Worm (Caenorhabditis elegans) whole organism, young adult: ENCODE measurements around the gene C09B9.1.

Experiments
- B0261.1 ChIP-seq: sonication (generic microtip); optimal IDR thresholded peaks from 2 replicates; lab custom pipeline; 2016; ENCODE audit warnings: mild to moderate bottlenecking, missing genetic modification characterization, moderate library complexity, missing compliant biosample characterization
- B0336.3 ChIP-seq: fragments of 200-800 bp; sonication (Bioruptor generic); IDR thresholded peaks from 2 replicates; pipeline ENCODE4 v1.3.6; 2022; ENCODE audit warnings: missing genetic modification characterization, missing compliant biosample characterization
- C17E4.6 ChIP-seq: fragments of 200-800 bp; sonication (Bioruptor generic); IDR thresholded peaks from 2 replicates; pipeline ENCODE4 v1.3.6; 2022; ENCODE audit warnings: missing genetic modification reagents, missing genetic modification characterization, missing compliant biosample characterization
- D2030.7 ChIP-seq: fragments of 200-800 bp; sonication (Bioruptor generic); IDR thresholded peaks from 2 replicates; pipeline ENCODE4 v1.3.6; 2022; ENCODE audit warnings: missing genetic modification reagents, missing genetic modification characterization, missing compliant biosample characterization
- F10E7.11 ChIP-seq: sonication (generic microtip); optimal IDR thresholded peaks from 2 replicates; lab custom pipeline; 2017; ENCODE audit warnings: mild to moderate bottlenecking, missing genetic modification characterization, moderate library complexity, missing compliant biosample characterization
- F22D6.2 ChIP-seq: sonication (generic microtip); optimal IDR thresholded peaks from 2 replicates; lab custom pipeline; 2016; ENCODE audit warnings: mild to moderate bottlenecking, missing genetic modification characterization, missing compliant biosample characterization
- F23B12.7 ChIP-seq: sonication (generic microtip); optimal IDR thresholded peaks from 2 replicates; lab custom pipeline; 2017; ENCODE audit warnings: missing genetic modification characterization, mild to moderate bottlenecking, missing compliant biosample characterization, antibody characterized with exemption, moderate library complexity; ENCODE audit not compliant: insufficient read depth
- F55B11.4 ChIP-seq: sonication (generic microtip); optimal IDR thresholded peaks from 2 replicates; lab custom pipeline; 2016; ENCODE audit warnings: missing compliant biosample characterization, missing genetic modification characterization, borderline replicate concordance; ENCODE audit not compliant: insufficient read depth
- K12H6.12 ChIP-seq: fragments of 200-800 bp; sonication (Bioruptor generic); optimal IDR thresholded peaks from 2 replicates; lab custom pipeline; 2018; ENCODE audit warnings: mild to moderate bottlenecking, missing genetic modification characterization, missing compliant biosample characterization
- ZK185.1 ChIP-seq: sonication (generic microtip); optimal IDR thresholded peaks from 2 replicates; lab custom pipeline; 2016; ENCODE audit warnings: mild to moderate bottlenecking, missing genetic modification characterization, missing compliant biosample characterization; ENCODE audit not compliant: poor library complexity, severe bottlenecking
- ama-1 ChIP-seq, 3 experiments: fragments of 150-350 bp in 1 of 3; sonication (generic microtip) in 2 of 3; optimal IDR thresholded peaks; 2 replicates each; lab custom pipeline; 2014 to 2018; ENCODE audit warnings: missing biosample characterization in 2 of 3, missing genetic modification characterization in 2 of 3, missing genetic modification reagents in 2 of 3
- aptf-3 ChIP-seq: fragments of 200-800 bp; sonication (Bioruptor generic); IDR thresholded peaks from 2 replicates; pipeline ENCODE4 v1.3.6; 2022; ENCODE audit warnings: missing genetic modification characterization, missing compliant biosample characterization
- cebp-1 ChIP-seq, 2 experiments: fragments of 200-800 bp in 1 of 2; sonication (Bioruptor generic) in 1 of 2; sonication (generic microtip) in 1 of 2; IDR thresholded peaks in 1 of 2; optimal IDR thresholded peaks in 1 of 2; 2 replicates each; pipeline versions ENCODE4 v1.3.6 to Lab custom; 2017 to 2022; ENCODE audit warnings: missing compliant biosample characterization in 2 of 2, missing genetic modification characterization in 2 of 2, mild to moderate bottlenecking in 1 of 2, missing genetic modification reagents in 1 of 2, moderate library complexity in 1 of 2
- cebp-2 ChIP-seq: fragments of 200-800 bp; sonication (Bioruptor generic); IDR thresholded peaks from 2 replicates; pipeline ENCODE4 v1.3.6; 2022; ENCODE audit warnings: missing genetic modification characterization, missing compliant biosample characterization
- dox-1 ChIP-seq: fragments of 200-800 bp; sonication (Bioruptor generic); IDR thresholded peaks from 2 replicates; pipeline ENCODE4 v1.3.6; 2022; ENCODE audit warnings: missing genetic modification reagents, missing genetic modification characterization, missing compliant biosample characterization
- efl-1 ChIP-seq: fragments of 150-350 bp; optimal IDR thresholded peaks from 2 replicates; lab custom pipeline; 2014; ENCODE audit warnings: missing biosample characterization, missing genetic modification reagents, missing genetic modification characterization
- egrh-3 ChIP-seq: fragments of 200-800 bp; sonication (Bioruptor generic); IDR thresholded peaks from 2 replicates; pipeline ENCODE4 v1.3.6; 2022; ENCODE audit warnings: missing genetic modification reagents, missing genetic modification characterization, missing compliant biosample characterization
- ekl-4 ChIP-seq: fragments of 200-800 bp; sonication (Bioruptor generic); IDR thresholded peaks from 2 replicates; pipeline ENCODE4 v1.3.6; 2022; ENCODE audit warnings: missing genetic modification reagents, missing genetic modification characterization, missing compliant biosample characterization
- fkh-3 ChIP-seq: sonication (generic microtip); optimal IDR thresholded peaks from 2 replicates; lab custom pipeline; 2016; ENCODE audit warnings: mild to moderate bottlenecking, missing genetic modification characterization, missing compliant biosample characterization
- gei-17 ChIP-seq: fragments of 200-800 bp; sonication (Bioruptor generic); optimal IDR thresholded peaks from 2 replicates; lab custom pipeline; 2018; ENCODE audit warnings: mild to moderate bottlenecking, missing genetic modification characterization, missing compliant biosample characterization
- him-1 ChIP-seq: sonication (generic microtip); optimal IDR thresholded peaks from 2 replicates; lab custom pipeline; 2016; ENCODE audit warnings: missing genotype, missing genetic modification reagents, missing genetic modification characterization, missing compliant biosample characterization
- hmg-1.2 ChIP-seq: fragments of 200-800 bp; sonication (Bioruptor generic); IDR thresholded peaks from 2 replicates; pipeline ENCODE4 v1.3.6; 2022; ENCODE audit warnings: missing genetic modification reagents, missing genetic modification characterization, missing compliant biosample characterization
- hrde-1 ChIP-seq: sonication (generic microtip); optimal IDR thresholded peaks from 2 replicates; lab custom pipeline; 2016; ENCODE audit warnings: missing genetic modification characterization, mild to moderate bottlenecking, missing compliant biosample characterization, moderate library complexity, missing genotype, missing genetic modification reagents, borderline replicate concordance
- lin-35 ChIP-seq, 3 experiments: fragments of 150-350 bp in 2 of 3; sonication (generic microtip) in 1 of 3; optimal IDR thresholded peaks; 2 replicates each; lab custom pipeline; 2014 to 2018; ENCODE audit warnings: missing biosample characterization in 3 of 3, missing genetic modification characterization in 3 of 3, missing genetic modification reagents in 3 of 3
- lin-40 ChIP-seq: sonication (generic microtip); optimal IDR thresholded peaks from 2 replicates; lab custom pipeline; 2016; ENCODE audit warnings: missing genetic modification characterization, mild to moderate bottlenecking, missing compliant biosample characterization, missing genotype, missing genetic modification reagents
- lsy-27 ChIP-seq: sonication (generic microtip); optimal IDR thresholded peaks from 2 replicates; lab custom pipeline; 2017; ENCODE audit warnings: missing genetic modification characterization, mild to moderate bottlenecking, missing compliant biosample characterization, antibody characterized with exemption, missing genotype, borderline replicate concordance; ENCODE audit not compliant: insufficient read depth
- nfya-2 ChIP-seq: fragments of 200-800 bp; sonication (Bioruptor generic); IDR thresholded peaks from 2 replicates; pipeline ENCODE4 v1.3.6; 2022; ENCODE audit warnings: missing genetic modification reagents, missing genetic modification characterization, missing compliant biosample characterization
- nhr-120 ChIP-seq: fragments of 200-800 bp; sonication (Bioruptor generic); IDR thresholded peaks from 2 replicates; pipeline ENCODE4 v1.3.6; 2022; ENCODE audit warnings: missing genetic modification characterization, missing compliant biosample characterization
- nhr-80 ChIP-seq: sonication (generic microtip); optimal IDR thresholded peaks from 2 replicates; lab custom pipeline; 2016; ENCODE audit warnings: missing genetic modification characterization, missing compliant biosample characterization
- snpc-4 ChIP-seq, 5 experiments: fragments of 150-350 bp in 1 of 5; sonication (generic microtip) in 4 of 5; optimal IDR thresholded peaks; 2 replicates each; lab custom pipeline; 2014 to 2018; ENCODE audit warnings: missing genetic modification characterization in 5 of 5, missing biosample characterization in 3 of 5, antibody characterized with exemption in 2 of 5, mild to moderate bottlenecking in 2 of 5, missing compliant biosample characterization in 2 of 5, missing genotype in 2 of 5, moderate library complexity in 2 of 5, missing genetic modification reagents in 1 of 5
- somi-1 ChIP-seq: fragments of 200-800 bp; sonication (Bioruptor generic); optimal IDR thresholded peaks from 2 replicates; lab custom pipeline; 2018; ENCODE audit warnings: mild to moderate bottlenecking, missing genetic modification characterization, missing compliant biosample characterization
- tbp1 ChIP-seq: fragments of 200-800 bp; sonication (Bioruptor generic); optimal IDR thresholded peaks from 2 replicates; lab custom pipeline; 2018; ENCODE audit warnings: mild to moderate bottlenecking, missing genetic modification characterization, missing compliant biosample characterization
- tbx-9 ChIP-seq: sonication (generic microtip); optimal IDR thresholded peaks from 2 replicates; lab custom pipeline; 2016; ENCODE audit warnings: borderline replicate concordance, missing genetic modification characterization, inconsistent platforms, missing compliant biosample characterization
- unc-62 ChIP-seq: fragments of 150-350 bp; optimal IDR thresholded peaks from 2 replicates; lab custom pipeline; 2014; ENCODE audit warnings: missing biosample characterization, missing genetic modification reagents, missing genetic modification characterization
- zfh-2 ChIP-seq: fragments of 200-800 bp; sonication (Bioruptor generic); conservative IDR thresholded peaks from 2 replicates; pipeline ENCODE4 v1.3.6; 2022; ENCODE audit warnings: missing genetic modification reagents, missing genetic modification characterization, missing compliant biosample characterization
- zim-3 ChIP-seq: sonication (generic microtip); optimal IDR thresholded peaks from 2 replicates; lab custom pipeline; 2017; ENCODE audit warnings: mild to moderate bottlenecking, missing genetic modification characterization, moderate library complexity, missing compliant biosample characterization

The C09B9.1 gene

ce11 chrIV:5076607-5077006, 39.0 kb downstream of the C09B9.1 start:
- TF ChIP-seq F22D6.2 (tag; lab: Kevin White, UChicago) (no peak), aptf-3 (GFP tag; lab: Robert Waterston, UW) (no peak), tbp1 (GFP tag; lab: Kevin White, UChicago) (no peak), lin-40 (tag; lab: Kevin White, UChicago) (no peak), efl-1 (GFP tag; lab: Kevin White, UChicago) (no peak)

- TF ChIP-seq dox-1 (GFP tag; lab: Robert Waterston, UW) = no peak
- no peak for TF ChIP-seq him-1 (tag; lab: Kevin White, UChicago)
- TF ChIP-seq ama-1 (optimal IDR thresholded peaks at IDR 0.05; lab: Kevin White, UChicago) = no peak
- no peak for TF ChIP-seq ama-1 (GFP tag; optimal IDR thresholded peaks at IDR 0.05; lab: Kevin White, UChicago)
- TF ChIP-seq, all 124 proteins: peak for 0
Observed at ce11 chrIV:5077918-5078317, 40.3 kb downstream of the C09B9.1 start.

ce11 chrIV:5078846-5079245, 41.3 kb downstream of the C09B9.1 start:
- peak; percentile 23; the same call in 1 of the 2 replicates for TF ChIP-seq hmg-1.2
- TF ChIP-seq fkh-3 (tag; lab: Kevin White, UChicago) = no peak

- TF ChIP-seq zfh-2 (GFP tag; lab: Robert Waterston, UW) (peak; percentile 39; the same call in 1 of the 2 replicates), F55B11.4 (tag; lab: Kevin White, UChicago) (no peak), ekl-4 (no peak), hmg-1.2 (peak; percentile 75)
Observed at ce11 chrIV:5081122-5081521, 43.5 kb downstream of the C09B9.1 start.

- TF ChIP-seq D2030.7 (GFP tag; lab: Robert Waterston, UW) (no peak), F10E7.11 (no peak), zim-3 (no peak), C17E4.6 (no peak), egrh-3 (GFP tag; lab: Robert Waterston, UW) (no peak), gei-17 (GFP tag; lab: Kevin White, UChicago) (peak; percentile 14), nhr-120 (GFP tag; lab: Robert Waterston, UW) (no peak), ZK185.1 (tag; lab: Kevin White, UChicago) (no peak), K12H6.12 (tag; lab: Kevin White, UChicago) (no peak), lsy-27 (tag; lab: Kevin White, UChicago) (no peak), tbx-9 (no peak), somi-1 (GFP tag; lab: Kevin White, UChicago) (no peak), cebp-2 (GFP tag; lab: Robert Waterston, UW) (no peak), cebp-1 (GFP tag; IDR thresholded peaks at IDR 0.05; lab: Robert Waterston, UW) (no peak), cebp-1 (tag; optimal IDR thresholded peaks at IDR 0.05; lab: Kevin White, UChicago) (peak; percentile 43), hrde-1 (tag; lab: Kevin White, UChicago) (no peak), nfya-2 (GFP tag; lab: Robert Waterston, UW) (no peak), F23B12.7 (tag; lab: Kevin White, UChicago) (peak; percentile 9), B0261.1 (tag; lab: Kevin White, UChicago) (no peak), B0336.3 (GFP tag; lab: Robert Waterston, UW) (peak; percentile 28; the same call in 1 of the 2 replicates), nhr-80 (tag; lab: Kevin White, UChicago) (peak; percentile 83), unc-62 (GFP tag; lab: Kevin White, UChicago) (peak; percentile 80), lin-35 (GFP tag; optimal IDR thresholded peaks at IDR 0.05; lab: Kevin White, UChicago) (peak in 1 of 3 experiments; percentile 16), snpc-4 (GFP tag; optimal IDR thresholded peaks at IDR 0.05; lab: Kevin White, UChicago) (no peak), snpc-4 (tag; optimal IDR thresholded peaks at IDR 0.05; lab: Kevin White, UChicago) (no peak)
Observed at ce11 chrIV:5082900-5083530, 45.4 kb downstream of the C09B9.1 start, which contains the start of gene pygo-1. Gene pygo-1 (plus strand): TSS chrIV:5083303.
